Fruit fly (Drosophila melanogaster): ENCODE measurements around the gene CG42481.

CG42481 gene

DNA sequence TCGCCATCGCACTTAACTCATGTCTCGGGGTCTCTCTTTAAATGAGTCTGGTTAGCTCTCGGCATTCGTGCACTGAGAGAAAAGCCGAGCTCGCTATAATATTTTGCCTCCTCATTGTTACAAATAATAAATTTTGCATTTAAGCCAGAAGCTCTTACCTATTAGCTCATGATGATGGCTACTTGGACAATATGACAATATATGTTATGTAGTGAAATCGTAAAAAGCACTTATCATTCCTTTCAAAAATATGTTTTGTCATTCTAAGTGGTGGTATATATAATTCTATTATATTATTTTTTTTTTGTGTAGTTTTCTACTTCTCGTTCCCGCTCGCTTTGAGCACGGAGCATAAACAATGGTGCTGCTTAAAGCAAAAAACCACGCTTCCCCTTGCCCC is 31.6 kb downstream of the CG42481 start (continued):
- no peak for TF ChIP-seq zen2 (GFP tag; IDR thresholded peaks at IDR 0.05; ENCODE audit: partially characterized antibody)
- no peak; the same call in 1 of the 2 replicates for TF ChIP-seq CG10366 (GFP tag; IDR thresholded peaks at IDR 0.05)
- TF ChIP-seq Optix (GFP tag; IDR thresholded peaks at IDR 0.05): no peak
- TF ChIP-seq tx (GFP tag; optimal IDR thresholded peaks at IDR 0.05): no peak
- TF ChIP-seq zen (tag; optimal IDR thresholded peaks at IDR 0.05): no peak
- peak; percentile 31 for TF ChIP-seq gem (tag; optimal IDR thresholded peaks at IDR 0.05)
- TF ChIP-seq CG2889 (GFP tag; IDR thresholded peaks at IDR 0.05): no peak
- TF ChIP-seq CG6689 (GFP tag; IDR thresholded peaks at IDR 0.05): no peak
- peak; percentile 26 for TF ChIP-seq CG11504 (tag; optimal IDR thresholded peaks at IDR 0.05)
- no peak for TF ChIP-seq CG10979 (tag; optimal IDR thresholded peaks at IDR 0.05)
- TF ChIP-seq CG17568 (GFP tag; optimal IDR thresholded peaks at IDR 0.05): no peak
- no peak for TF ChIP-seq slbo (GFP tag; IDR thresholded peaks at IDR 0.05)
- no peak for TF ChIP-seq Rfx (GFP tag; IDR thresholded peaks at IDR 0.05)
- no peak for TF ChIP-seq Bdp1 (GFP tag; optimal IDR thresholded peaks at IDR 0.05)
- no peak for TF ChIP-seq bcd (GFP tag; optimal IDR thresholded peaks at IDR 0.05)
- no peak for TF ChIP-seq chinmo (GFP tag; IDR thresholded peaks at IDR 0.05; ENCODE audit: partially characterized antibody)
- TF ChIP-seq nau (GFP tag; optimal IDR thresholded peaks at IDR 0.05): no peak
- TF ChIP-seq Camta (GFP tag; optimal IDR thresholded peaks at IDR 0.05): no peak
- TF ChIP-seq Lpt (GFP tag; optimal IDR thresholded peaks at IDR 0.05): no peak
- no peak for TF ChIP-seq CG3726 (GFP tag; IDR thresholded peaks at IDR 0.05)
- no peak for TF ChIP-seq jigr1 (GFP tag; IDR thresholded peaks at IDR 0.05)
- TF ChIP-seq dmrt99B (tag; optimal IDR thresholded peaks at IDR 0.05): no peak
- no peak for TF ChIP-seq hb (GFP tag; IDR thresholded peaks at IDR 0.05; ENCODE audit: partially characterized antibody)
- no peak for TF ChIP-seq CG5180 (GFP tag; optimal IDR thresholded peaks at IDR 0.05)
- peak; percentile 41 to 46 for TF ChIP-seq bsh (GFP tag; optimal IDR thresholded peaks at IDR 0.05)
- TF ChIP-seq Hey (tag; optimal IDR thresholded peaks at IDR 0.05): no peak
- no peak for TF ChIP-seq CG43689 (GFP tag; IDR thresholded peaks at IDR 0.05)
- TF ChIP-seq Sox102F (GFP tag; optimal IDR thresholded peaks at IDR 0.05): peak; percentile 17
- no peak for TF ChIP-seq CG11456 (GFP tag; IDR thresholded peaks at IDR 0.05)
- TF ChIP-seq CG5245 (GFP tag; optimal IDR thresholded peaks at IDR 0.05): no peak
- TF ChIP-seq az2 (GFP tag; optimal IDR thresholded peaks at IDR 0.05): peak; percentile 25
- TF ChIP-seq CG6791 (GFP tag; IDR thresholded peaks at IDR 0.05; ENCODE audit: partially characterized antibody): no peak
- TF ChIP-seq CG1024 (GFP tag; IDR thresholded peaks at IDR 0.05): no peak
- no peak for TF ChIP-seq Dp (GFP tag; optimal IDR thresholded peaks at IDR 0.05)
- TF ChIP-seq danr (GFP tag; IDR thresholded peaks at IDR 0.05): no peak
- TF ChIP-seq Rx (GFP tag; IDR thresholded peaks at IDR 0.05): no peak
- no peak for TF ChIP-seq dysf (GFP tag; IDR thresholded peaks at IDR 0.05)
- peak; percentile 39; the same call in 1 of the 2 replicates for TF ChIP-seq Drgx (GFP tag; IDR thresholded peaks at IDR 0.05)
- peak; percentile 4 for TF ChIP-seq Oli (tag; optimal IDR thresholded peaks at IDR 0.05)
- no peak for TF ChIP-seq sima (GFP tag; optimal IDR thresholded peaks at IDR 0.05)
- peak; percentile 27 for TF ChIP-seq CG7839 (tag; optimal IDR thresholded peaks at IDR 0.05)

DNA sequence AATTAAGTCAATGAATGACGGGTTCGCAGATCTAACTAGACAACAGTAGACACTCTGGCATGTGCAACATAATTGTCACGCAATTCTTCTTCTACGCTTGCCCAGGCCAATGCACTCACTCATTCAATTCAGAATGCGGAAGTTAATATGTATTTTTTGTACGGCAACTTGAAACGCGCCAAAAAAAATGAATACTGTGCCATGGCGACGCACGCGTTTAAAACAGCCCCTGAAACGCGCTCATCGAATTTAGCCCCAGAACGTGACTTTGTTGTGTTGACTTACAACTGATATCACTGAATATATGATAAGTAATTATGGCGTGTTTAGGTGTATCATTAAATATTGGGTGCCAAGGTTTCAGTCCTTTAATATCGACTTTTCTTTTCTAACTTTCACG is 32.7 kb downstream of the CG42481 start:
- TF ChIP-seq h (optimal IDR thresholded peaks at IDR 0.05) (no peak), CG8359 (GFP tag; optimal IDR thresholded peaks at IDR 0.05; ENCODE audit: borderline replicate concordance) (peak; percentile 96), ro (GFP tag; IDR thresholded peaks at IDR 0.05) (no peak)
